Worm (Caenorhabditis elegans): ENCODE data around the gene acl-13.

DNA sequence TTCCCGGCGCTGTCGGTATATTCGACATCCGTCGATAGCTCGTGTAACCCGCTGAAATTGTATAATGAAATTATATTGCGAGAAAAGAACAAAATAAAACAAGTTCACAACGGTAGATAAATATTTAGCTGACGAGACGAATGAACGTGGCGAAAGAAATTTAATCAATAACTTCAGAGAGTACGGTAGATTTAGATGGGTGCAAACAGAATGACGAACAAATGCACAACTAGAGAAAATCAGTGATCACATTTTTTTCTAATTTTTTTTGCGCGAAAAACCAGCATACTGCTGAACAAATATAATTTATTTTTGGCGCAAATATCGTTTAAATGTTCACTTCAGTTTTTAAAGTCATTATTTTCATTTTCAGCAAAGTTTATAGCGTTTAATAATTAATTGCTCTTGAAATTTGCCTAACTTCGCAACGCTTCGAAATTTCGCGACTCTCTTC, 49.5 kb upstream of the acl-13 start, which contains the start of gene sec-24.2:
- TF ChIP-seq unc-62 (GFP tag; optimal IDR thresholded peaks at IDR 0.05) (no peak), nhr-11 (tag; optimal IDR thresholded peaks at IDR 0.05) (no peak), snpc-4 (tag; optimal IDR thresholded peaks at IDR 0.05) (no peak), ama-1 (optimal IDR thresholded peaks at IDR 0.05) (no peak), mdl-1 (tag; optimal IDR thresholded peaks at IDR 0.05) (no peak), ztf-4 (tag; optimal IDR thresholded peaks at IDR 0.05) (no peak), elt-1 (tag; optimal IDR thresholded peaks at IDR 0.05) (no peak)
